Worm (Caenorhabditis elegans): ENCODE results near the gene ZK370.4.

ZK370.4 gene

DNA sequence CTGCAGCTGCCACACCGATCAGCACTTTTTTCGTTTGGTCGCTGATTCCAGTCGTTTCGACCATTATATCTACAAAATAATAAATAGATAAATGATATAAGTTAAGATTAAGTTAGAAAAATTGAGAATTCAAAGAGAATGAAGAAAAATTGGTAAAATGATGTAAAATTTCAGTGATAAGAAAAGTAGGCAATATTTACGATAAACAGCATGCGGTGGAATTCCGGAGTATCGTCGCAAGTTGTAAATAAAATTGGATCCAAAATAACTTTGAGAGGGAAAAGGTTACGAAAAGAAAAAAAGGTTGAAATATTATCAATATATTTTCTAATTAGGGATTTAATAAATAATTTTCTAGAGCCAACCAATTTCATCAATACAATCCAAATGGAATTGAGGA is 23.5 kb upstream of the ZK370.4 start, which contains the start of gene tomm-70:
Gene tomm-70, minus strand, starts transcription at position 69 of the 400 bp plus-strand sequence.
- no peak for TF ChIP-seq flh-1 (GFP tag; optimal IDR thresholded peaks at IDR 0.05)

DNA sequence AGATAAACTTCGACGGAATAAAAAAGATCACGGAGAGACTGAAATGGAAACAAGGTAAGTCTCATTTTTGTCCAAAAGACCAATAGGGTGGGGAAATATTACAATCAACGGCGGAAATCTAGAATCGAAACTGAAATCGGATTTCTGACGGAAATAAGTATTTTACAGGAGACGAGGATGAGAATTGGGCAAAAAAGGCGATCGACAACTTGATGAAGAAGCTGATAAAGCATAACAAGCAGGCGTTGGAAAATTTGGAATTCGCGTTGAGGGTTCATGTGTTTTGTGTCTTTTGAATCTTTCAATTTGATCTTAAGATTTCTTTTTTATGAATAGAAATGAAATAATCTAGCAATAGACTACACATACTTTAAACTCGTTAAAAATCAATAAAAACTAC is 19.4 kb upstream of the ZK370.4 start, which contains the start of gene ugtp-1:
Gene ugtp-1, minus strand, starts transcription at position 101 of the 400 bp plus-strand sequence.
- TF ChIP-seq lsy-2 (tag; optimal IDR thresholded peaks at IDR 0.05) (no peak), pha-4 (tag; optimal IDR thresholded peaks at IDR 0.05) (no peak), drap-1 (GFP tag; optimal IDR thresholded peaks at IDR 0.05) (no peak), elt-1 (tag; optimal IDR thresholded peaks at IDR 0.05; ENCODE audit: borderline replicate concordance, insufficient read depth) (peak; percentile 1), nhr-12 (tag; optimal IDR thresholded peaks at IDR 0.05) (no peak), nhr-28 (tag; optimal IDR thresholded peaks at IDR 0.05) (no peak), tbx-8 (GFP tag; optimal IDR thresholded peaks at IDR 0.05) (no peak), bed-3 (GFP tag; optimal IDR thresholded peaks at IDR 0.05) (no peak), mls-2 (tag; optimal IDR thresholded peaks at IDR 0.05) (no peak)

DNA sequence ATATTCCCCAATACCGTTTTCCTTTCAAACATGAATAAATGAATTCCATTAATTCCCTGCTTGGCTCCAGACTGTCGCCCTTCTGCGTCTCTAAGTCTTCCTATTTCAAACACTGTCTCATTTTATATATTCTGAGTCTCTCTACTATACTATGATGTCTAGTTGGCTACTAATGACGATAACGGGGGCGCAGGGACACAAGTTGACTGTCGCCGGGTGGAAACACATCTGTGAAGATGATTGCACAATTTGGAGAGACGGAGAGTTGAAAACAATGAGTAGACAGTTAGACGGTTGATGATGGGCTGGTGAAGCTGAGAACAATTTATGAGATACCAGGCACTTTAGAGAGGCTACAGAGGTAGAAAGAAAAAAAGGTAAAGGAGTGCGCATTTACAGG is 18.3 kb upstream of the ZK370.4 start, which contains the start of gene sma-2:
Gene sma-2, plus strand, starts transcription at position 194 of the 400 bp plus-strand sequence.
- TF ChIP-seq nhr-28 (tag; optimal IDR thresholded peaks at IDR 0.05), result no peak
- peak; percentile 50 for TF ChIP-seq pha-4 (tag; optimal IDR thresholded peaks at IDR 0.05)
- no peak for TF ChIP-seq lin-32 (GFP tag; optimal IDR thresholded peaks at IDR 0.05)
- no peak for TF ChIP-seq cnd-1 (tag; optimal IDR thresholded peaks at IDR 0.05)
- TF ChIP-seq drap-1 (GFP tag; optimal IDR thresholded peaks at IDR 0.05), result no peak
- TF ChIP-seq elt-1 (tag; optimal IDR thresholded peaks at IDR 0.05; ENCODE audit: borderline replicate concordance, insufficient read depth), result no peak
- no peak for TF ChIP-seq mls-2 (tag; optimal IDR thresholded peaks at IDR 0.05)
- no peak for TF ChIP-seq snpc-4 (tag; optimal IDR thresholded peaks at IDR 0.05)
- peak; percentile 7 for TF ChIP-seq nhr-237 (tag; optimal IDR thresholded peaks at IDR 0.05)
- no peak for TF ChIP-seq lin-13 (tag; optimal IDR thresholded peaks at IDR 0.05)
- TF ChIP-seq ces-1 (GFP tag; optimal IDR thresholded peaks at IDR 0.05), result no peak
- no peak for TF ChIP-seq flh-1 (GFP tag; optimal IDR thresholded peaks at IDR 0.05)
- no peak for TF ChIP-seq hlh-1 (tag; optimal IDR thresholded peaks at IDR 0.05)
- no peak for TF ChIP-seq nhr-76 (tag; optimal IDR thresholded peaks at IDR 0.05)

DNA sequence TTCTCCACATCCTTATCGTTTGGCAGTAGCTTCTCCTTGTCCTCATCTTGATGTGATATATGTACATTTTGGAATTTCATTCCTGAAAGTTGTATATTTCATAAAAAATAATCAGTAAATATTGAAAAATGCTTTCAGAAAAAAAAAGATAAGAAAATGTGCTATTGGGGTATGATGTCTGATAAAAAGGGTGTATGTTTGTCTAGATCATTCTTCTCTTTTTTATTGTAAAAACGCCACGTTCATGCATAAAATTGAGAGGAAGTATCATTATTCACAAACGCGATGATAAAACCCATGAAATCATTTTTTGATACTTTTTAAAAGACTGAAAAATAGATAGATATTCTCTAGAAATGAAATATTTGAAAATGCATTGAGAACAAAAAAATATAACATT is 17.4 kb upstream of the ZK370.4 start:
- TF ChIP-seq ceh-43 (GFP tag; optimal IDR thresholded peaks at IDR 0.05) (no peak), M03D4.4 (tag; optimal IDR thresholded peaks at IDR 0.05) (no peak), zip-8 (tag; optimal IDR thresholded peaks at IDR 0.05) (no peak), nhr-237 (tag; optimal IDR thresholded peaks at IDR 0.05) (no peak), blmp-1 (tag; optimal IDR thresholded peaks at IDR 0.05) (no peak), mep-1 (tag; optimal IDR thresholded peaks at IDR 0.05) (no peak), snpc-4 (tag; optimal IDR thresholded peaks at IDR 0.05) (no peak)

DNA sequence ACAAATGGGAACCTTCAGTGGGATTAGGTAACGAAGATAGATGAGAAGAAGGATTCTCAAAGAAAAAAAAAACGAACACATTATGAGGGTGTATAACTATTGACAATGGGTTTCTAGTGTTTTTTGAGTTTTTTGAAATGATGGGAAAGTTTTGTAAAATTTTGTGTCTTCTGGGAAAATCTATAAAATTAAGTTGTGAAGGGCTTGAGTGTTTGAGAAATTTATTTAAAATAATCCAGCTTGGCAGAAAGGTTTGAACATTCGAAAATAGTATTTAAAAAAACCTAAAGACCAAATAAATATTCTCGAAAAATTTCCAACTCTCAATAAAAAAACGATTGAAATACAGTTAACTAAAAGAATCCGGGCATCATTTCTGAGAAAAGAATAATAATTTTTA is 14.0 kb upstream of the ZK370.4 start:
- TF ChIP-seq blmp-1 (tag; optimal IDR thresholded peaks at IDR 0.05) (no peak), nhr-28 (tag; optimal IDR thresholded peaks at IDR 0.05) (no peak)

DNA sequence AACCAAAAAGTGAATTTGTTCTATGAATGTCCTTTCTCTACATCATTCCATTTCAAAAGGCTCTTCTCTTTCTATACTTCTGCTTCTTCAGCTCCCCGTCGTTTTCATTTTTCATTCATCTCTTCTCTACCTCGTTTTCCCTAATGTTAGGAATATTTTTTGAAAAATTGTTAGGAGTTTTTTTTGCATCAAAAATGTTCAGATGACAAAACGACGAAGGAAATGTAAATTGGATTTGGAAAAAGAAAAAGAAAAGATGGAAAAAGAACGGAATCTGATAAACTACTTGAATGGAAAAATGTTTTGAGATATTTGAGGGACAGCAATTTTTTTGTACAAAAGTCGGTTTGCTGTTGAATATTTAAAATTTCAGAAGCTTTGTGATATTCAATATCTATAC is 13.6 kb upstream of the ZK370.4 start:
- TF ChIP-seq drap-1 (GFP tag; optimal IDR thresholded peaks at IDR 0.05) (no peak), zip-8 (tag; optimal IDR thresholded peaks at IDR 0.05) (no peak), mab-5 (tag; optimal IDR thresholded peaks at IDR 0.05) (no peak), unc-120 (tag; optimal IDR thresholded peaks at IDR 0.05; ENCODE audit: poor library complexity, severe bottlenecking) (no peak), ceh-39 (tag; optimal IDR thresholded peaks at IDR 0.05) (no peak), bed-3 (GFP tag; optimal IDR thresholded peaks at IDR 0.05) (no peak), unc-62 (GFP tag; optimal IDR thresholded peaks at IDR 0.05) (no peak), cnd-1 (tag; optimal IDR thresholded peaks at IDR 0.05) (no peak), ham-2 (GFP tag; optimal IDR thresholded peaks at IDR 0.05) (no peak), mep-1 (tag; optimal IDR thresholded peaks at IDR 0.05) (no peak), lsy-2 (tag; optimal IDR thresholded peaks at IDR 0.05) (no peak), nhr-237 (tag; optimal IDR thresholded peaks at IDR 0.05) (no peak), sem-2 (GFP tag; optimal IDR thresholded peaks at IDR 0.05) (no peak), snpc-4 (tag; optimal IDR thresholded peaks at IDR 0.05) (no peak), hlh-1 (tag; optimal IDR thresholded peaks at IDR 0.05) (no peak), nhr-76 (tag; optimal IDR thresholded peaks at IDR 0.05) (no peak), ceh-83 (GFP tag; optimal IDR thresholded peaks at IDR 0.05) (no peak), tbx-8 (GFP tag; optimal IDR thresholded peaks at IDR 0.05) (no peak)

Measured in whole organism, mixed stage, embryonic.